Worm (Caenorhabditis elegans) whole organism, midembryonic: ENCODE measurements around the gene F39G3.3.

Source experiments
- ref-1 ChIP-seq: fragments of 200-800 bp; sonication (Bioruptor generic); conservative IDR thresholded peaks from 2 replicates; pipeline ENCODE4 v1.3.6; 2022; ENCODE audit warnings: missing genetic modification reagents, missing genetic modification characterization, missing compliant biosample characterization
- ztf-23 ChIP-seq: fragments of 200-800 bp; sonication (Bioruptor generic); IDR thresholded peaks from 2 replicates; pipeline ENCODE4 v1.3.6; 2022; ENCODE audit warnings: missing genetic modification reagents, missing genetic modification characterization, missing compliant biosample characterization

ce11 chrV:4707646-4708045 is 24.1 kb upstream of the F39G3.3 start:
- TF ChIP-seq ztf-23 (GFP tag; lab: Robert Waterston, UW), result no peak
- no peak for TF ChIP-seq ref-1 (GFP tag; lab: Robert Waterston, UW)
